Worm (Caenorhabditis elegans) whole organism, L2 larva: ENCODE measurements around the gene F54F2.6.
A peak's percentile ranks its signal among the peaks of the same experiment; 100 is the strongest.

Experiments used
- alr-1 ChIP-seq: fragments of 150-350 bp; optimal IDR thresholded peaks from 2 replicates; lab custom pipeline; 2014; ENCODE audit warnings: missing biosample characterization, missing genetic modification characterization
- fos-1 ChIP-seq: fragments of 150-350 bp; optimal IDR thresholded peaks from 2 replicates; lab custom pipeline; 2014; ENCODE audit warnings: missing biosample characterization, missing genetic modification characterization
- nhr-77 ChIP-seq: fragments of 150-350 bp; optimal IDR thresholded peaks from 2 replicates; lab custom pipeline; 2014; ENCODE audit warnings: missing biosample characterization, missing genetic modification characterization
- unc-62 ChIP-seq: fragments of 150-350 bp; optimal IDR thresholded peaks from 2 replicates; lab custom pipeline; 2014; ENCODE audit warnings: missing biosample characterization, missing genetic modification reagents, missing genetic modification characterization

- TF ChIP-seq nhr-77 (tag; lab: Kevin White, UChicago) (no peak), fos-1 (peak; percentile 80), unc-62 (GFP tag; lab: Kevin White, UChicago) (no peak), alr-1 (tag; lab: Kevin White, UChicago) (no peak)
Observed at ce11 chrIII:8794793-8795192, 5.7 kb downstream of the F54F2.6 start.
